Worm (Caenorhabditis elegans): ENCODE data around the gene M05D6.9.

DNA sequence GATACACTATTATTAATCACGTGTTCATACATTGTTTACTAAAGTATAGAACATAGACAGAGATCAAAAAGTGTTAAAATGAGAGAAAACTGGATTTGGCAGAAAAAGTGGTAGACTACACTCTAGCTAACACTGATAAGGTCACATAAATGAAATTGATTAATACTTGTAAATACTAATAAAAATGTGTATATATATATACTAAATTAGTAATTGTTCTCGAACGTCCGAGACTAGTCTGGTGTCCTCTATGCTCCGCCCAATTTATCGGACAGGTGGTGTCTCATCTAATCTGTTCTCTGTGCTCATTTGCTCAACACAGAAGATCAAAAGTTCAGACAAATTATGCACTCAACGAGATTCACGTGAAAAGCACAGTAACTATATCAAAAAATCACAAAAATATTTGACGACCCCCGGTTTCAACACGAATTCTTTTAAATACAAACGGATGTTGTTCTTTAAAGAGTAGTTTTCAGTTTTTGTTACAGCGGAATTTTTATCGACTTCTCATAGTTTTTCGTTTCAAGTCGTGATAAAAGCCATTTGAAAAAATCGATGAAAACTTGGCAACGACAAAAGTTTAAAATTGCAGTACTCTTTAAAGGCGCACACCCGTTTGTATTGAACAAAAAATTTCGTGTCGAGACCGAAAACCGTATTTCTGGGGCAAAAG is 12.9 kb upstream of the M05D6.9 start:
- TF ChIP-seq him-1 (tag; optimal IDR thresholded peaks at IDR 0.05) (no peak), W03F9.2 (tag; optimal IDR thresholded peaks at IDR 0.05) (peak; percentile 13)
